Fruit fly (Drosophila melanogaster) whole organism, wandering third instar larva: Measurements from ENCODE around the gene CG43610.

Experiments
- Abd-B ChIP-seq: fragments of >200 bp; optimal IDR thresholded peaks from 2 replicates; lab custom pipeline; 2017; ENCODE audit warnings: missing biosample characterization, missing genetic modification characterization
- CG32264 ChIP-seq: fragments of 200-800 bp; sonication (Bioruptor generic); optimal IDR thresholded peaks from 2 replicates; lab custom pipeline; 2016; ENCODE audit warnings: missing biosample characterization, missing genetic modification characterization
- Dfd ChIP-seq: fragments of >200 bp; optimal IDR thresholded peaks from 2 replicates; lab custom pipeline; 2017; ENCODE audit warnings: missing biosample characterization, missing genetic modification characterization
- GATAd ChIP-seq: sonication (Bioruptor generic); optimal IDR thresholded peaks from 2 replicates; lab custom pipeline; 2016; ENCODE audit warnings: missing biosample characterization, missing genetic modification characterization
- Hr78 ChIP-seq: fragments of >200 bp; optimal IDR thresholded peaks from 2 replicates; lab custom pipeline; 2017; ENCODE audit warnings: missing biosample characterization, missing genetic modification characterization
- Hr83 ChIP-seq: fragments of 200-300 bp; sonication (Bioruptor generic); optimal IDR thresholded peaks from 2 replicates; lab custom pipeline; 2016; ENCODE audit warnings: missing biosample characterization, mild to moderate bottlenecking, missing genetic modification characterization, moderate library complexity; ENCODE audit not compliant: poor library complexity, severe bottlenecking
- Jra ChIP-seq: sonication (Bioruptor generic); optimal IDR thresholded peaks from 2 replicates; lab custom pipeline; 2016; ENCODE audit warnings: missing biosample characterization, missing genetic modification characterization
- Mio ChIP-seq: sonication (Bioruptor generic); optimal IDR thresholded peaks from 2 replicates; lab custom pipeline; 2016; ENCODE audit warnings: missing biosample characterization, missing genetic modification characterization
- Myc ChIP-seq: fragments of >200 bp; optimal IDR thresholded peaks from 2 replicates; lab custom pipeline; 2017
- N ChIP-seq: fragments of >200 bp; optimal IDR thresholded peaks from 2 replicates; lab custom pipeline; 2018; ENCODE audit warnings: missing biosample characterization, missing external identifiers, missing genetic modification characterization
- Rel ChIP-seq, 2 experiments: fragments of 200-800 bp; sonication (Bioruptor generic) in 1 of 2; optimal IDR thresholded peaks; 2 replicates in 1 of 2; 3 replicates in 1 of 2; lab custom pipeline; 2016 to 2019; ENCODE audit warnings: mild to moderate bottlenecking in 2 of 2, missing biosample characterization in 2 of 2, missing genetic modification characterization in 2 of 2, moderate library complexity in 1 of 2
- Vsx2 ChIP-seq: fragments of 200-300, 225-300 bp; sonication (Bioruptor generic); optimal IDR thresholded peaks from 2 replicates; lab custom pipeline; 2018; ENCODE audit warnings: missing biosample characterization, missing genetic modification characterization; ENCODE audit not compliant: partially characterized antibody
- dl ChIP-seq, 2 experiments: fragments of 175-275, 200-275 bp in 1 of 2; fragments of 200-275 bp in 1 of 2; sonication (Bioruptor generic); optimal IDR thresholded peaks; lab custom pipeline; 2018; ENCODE audit warnings: mild to moderate bottlenecking in 2 of 2, missing biosample characterization in 2 of 2, missing genetic modification characterization in 2 of 2, moderate library complexity in 2 of 2; ENCODE audit not compliant: partially characterized antibody in 2 of 2, insufficient read depth in 1 of 2
- ey ChIP-seq: fragments of 200-800 bp; sonication (Bioruptor generic); optimal IDR thresholded peaks from 2 replicates; lab custom pipeline; 2016; ENCODE audit warnings: missing biosample characterization, missing genetic modification characterization
- foxo ChIP-seq, 2 experiments: fragments of 200-800 bp; sonication (Bioruptor generic); optimal IDR thresholded peaks; 2 replicates in 1 of 2; 3 replicates in 1 of 2; lab custom pipeline; 2016 to 2017; ENCODE audit warnings: missing biosample characterization in 2 of 2, missing genetic modification characterization in 2 of 2
- fru ChIP-seq: fragments of 200-800 bp; sonication (Bioruptor generic); optimal IDR thresholded peaks from 3 replicates; lab custom pipeline; 2016; ENCODE audit warnings: missing biosample characterization, mild to moderate bottlenecking, missing genetic modification characterization
- h ChIP-seq: fragments of 200-800 bp; sonication (Bioruptor generic); optimal IDR thresholded peaks from 3 replicates; lab custom pipeline; 2016; ENCODE audit warnings: missing biosample characterization, mild to moderate bottlenecking, missing genetic modification characterization
- jim ChIP-seq: fragments of 175-275, 200-325 bp; sonication (Bioruptor generic); optimal IDR thresholded peaks from 2 replicates; lab custom pipeline; 2016; ENCODE audit warnings: missing biosample characterization, mild to moderate bottlenecking, missing genetic modification characterization
- pan ChIP-seq: fragments of >200 bp; optimal IDR thresholded peaks from 2 replicates; lab custom pipeline; 2017
- psq ChIP-seq: fragments of 200-800 bp; sonication (Bioruptor generic); optimal IDR thresholded peaks from 3 replicates; lab custom pipeline; 2017; ENCODE audit warnings: missing biosample characterization, mild to moderate bottlenecking, missing genetic modification characterization, moderate library complexity
- rgr ChIP-seq: fragments of 200-800 bp; sonication (Bioruptor generic); optimal IDR thresholded peaks from 3 replicates; lab custom pipeline; 2016; ENCODE audit warnings: missing biosample characterization, mild to moderate bottlenecking, missing genetic modification characterization
- sage ChIP-seq: fragments of 200-800 bp; sonication (Bioruptor generic); optimal IDR thresholded peaks from 2 replicates; lab custom pipeline; 2016; ENCODE audit warnings: missing biosample characterization, mild to moderate bottlenecking, missing genetic modification characterization
- sv ChIP-seq: fragments of 200-800 bp; sonication (Bioruptor generic); optimal IDR thresholded peaks from 3 replicates; lab custom pipeline; 2016; ENCODE audit warnings: missing biosample characterization, missing genetic modification characterization
- tai ChIP-seq: sonication (Bioruptor generic); optimal IDR thresholded peaks from 2 replicates; lab custom pipeline; 2016; ENCODE audit warnings: missing biosample characterization, missing genetic modification characterization
- woc ChIP-seq: sonication (Bioruptor generic); optimal IDR thresholded peaks from 2 replicates; lab custom pipeline; 2016; ENCODE audit warnings: missing biosample characterization, mild to moderate bottlenecking, missing genetic modification characterization

Gene CG43610

dm6 chr2L:6802740-6803139 is 3.7 kb downstream of the CG43610 start, which contains the start of the genes CG17377 and Daao2:
CG17377 (minus strand) TSS chr2L:6802840.
Daao2 (plus strand) TSS chr2L:6803011.
- TF ChIP-seq fru (GFP tag; lab: Kevin White, UChicago) (no peak), Vsx2 (GFP tag; lab: Kevin White, UChicago) (no peak), CG32264 (GFP tag; lab: Kevin White, UChicago) (no peak), Jra (GFP tag; lab: Kevin White, UChicago) (no peak), Myc (lab: Kevin White, UChicago) (no peak), Abd-B (no peak), ey (GFP tag; lab: Kevin White, UChicago) (no peak), Hr83 (GFP tag; lab: Kevin White, UChicago) (no peak), rgr (GFP tag; lab: Kevin White, UChicago) (no peak), Dfd (GFP tag; lab: Kevin White, UChicago) (no peak), tai (GFP tag; lab: Kevin White, UChicago) (no peak), sage (GFP tag; lab: Kevin White, UChicago) (no peak), Hr78 (GFP tag; lab: Kevin White, UChicago) (no peak), jim (GFP tag; lab: Kevin White, UChicago) (no peak), Mio (GFP tag; lab: Kevin White, UChicago) (no peak), dl (GFP tag; optimal IDR thresholded peaks at IDR 0.05; lab: Kevin White, UChicago; ENCODE audit: insufficient read depth in 1 of 2, partially characterized antibody in 2 of 2) (no peak)
- TF ChIP-seq, all 38 proteins: peak for 0

- peak; percentile 82 for TF ChIP-seq Myc (lab: Kevin White, UChicago)
- no peak for TF ChIP-seq ey (GFP tag; lab: Kevin White, UChicago)
Measured at dm6 chr2L:6805783-6806182, 6.8 kb downstream of the CG43610 start, which contains the start of gene CG17375. CG17375 (minus strand) TSS chr2L:6805792.

dm6 chr2L:6817493-6817892 is 18.5 kb downstream of the CG43610 start:
- no peak for TF ChIP-seq psq (GFP tag; lab: Kevin White, UChicago)
- peak; percentile 98 for TF ChIP-seq Dfd (GFP tag; lab: Kevin White, UChicago)
- no peak for TF ChIP-seq N (GFP tag; lab: Kevin White, UChicago)
- peak; percentile 60 for TF ChIP-seq Vsx2 (GFP tag; lab: Kevin White, UChicago)
- no peak for TF ChIP-seq CG32264 (GFP tag; lab: Kevin White, UChicago)

dm6 chr2L:6818357-6818756 is 19.4 kb downstream of the CG43610 start:
- no peak for TF ChIP-seq woc (GFP tag; lab: Kevin White, UChicago)
- no peak for TF ChIP-seq GATAd (GFP tag; lab: Kevin White, UChicago)
- TF ChIP-seq ey (GFP tag; lab: Kevin White, UChicago), result no peak
- TF ChIP-seq pan, result no peak
- no peak for TF ChIP-seq Rel (GFP tag; optimal IDR thresholded peaks at IDR 0.05; lab: Kevin White, UChicago)
- no peak for TF ChIP-seq Rel (tag; optimal IDR thresholded peaks at IDR 0.05; lab: Kevin White, UChicago)
- no peak for TF ChIP-seq Abd-B
- no peak for TF ChIP-seq fru (GFP tag; lab: Kevin White, UChicago)
- TF ChIP-seq Myc (lab: Kevin White, UChicago), result no peak
- TF ChIP-seq CG32264 (GFP tag; lab: Kevin White, UChicago), result no peak
- TF ChIP-seq tai (GFP tag; lab: Kevin White, UChicago), result no peak
- no peak for TF ChIP-seq dl (GFP tag; optimal IDR thresholded peaks at IDR 0.05; lab: Kevin White, UChicago; ENCODE audit: insufficient read depth in 1 of 2, partially characterized antibody in 2 of 2)
- no peak for TF ChIP-seq Hr83 (GFP tag; lab: Kevin White, UChicago)

dm6 chr2L:6819230-6820049 is 20.4 kb downstream of the CG43610 start:
- TF ChIP-seq sv, result peak; percentile 17
- no peak for TF ChIP-seq foxo (GFP tag; optimal IDR thresholded peaks at IDR 0.05; lab: Kevin White, UChicago)

dm6 chr2L:6821631-6822030 is 22.6 kb downstream of the CG43610 start, which contains the start of gene sens-2:
sens-2 (plus strand) TSS chr2L:6821934.
- TF ChIP-seq h (GFP tag; lab: Kevin White, UChicago) (peak; percentile 12), dl (GFP tag; optimal IDR thresholded peaks at IDR 0.05; lab: Kevin White, UChicago; ENCODE audit: insufficient read depth in 1 of 2, partially characterized antibody in 2 of 2) (no peak), Vsx2 (GFP tag; lab: Kevin White, UChicago) (no peak)
